Worm (Caenorhabditis elegans) whole organism, young adult: Measurements from ENCODE around the gene tkr-3.
A peak's percentile ranks its signal among the peaks of the same experiment; 100 is the strongest.

Experiments used
- B0019.2 ChIP-seq: fragments of 200-800 bp; sonication (Bioruptor generic); conservative IDR thresholded peaks from 2 replicates; pipeline ENCODE4 v1.3.6; 2022; ENCODE audit warnings: missing genetic modification reagents, missing genetic modification characterization, missing compliant biosample characterization
- C17E4.6 ChIP-seq: fragments of 200-800 bp; sonication (Bioruptor generic); IDR thresholded peaks from 2 replicates; pipeline ENCODE4 v1.3.6; 2022; ENCODE audit warnings: missing genetic modification reagents, missing genetic modification characterization, missing compliant biosample characterization
- D2030.7 ChIP-seq: fragments of 200-800 bp; sonication (Bioruptor generic); IDR thresholded peaks from 2 replicates; pipeline ENCODE4 v1.3.6; 2022; ENCODE audit warnings: missing genetic modification reagents, missing genetic modification characterization, missing compliant biosample characterization
- F23B12.7 ChIP-seq: sonication (generic microtip); optimal IDR thresholded peaks from 2 replicates; lab custom pipeline; 2017; ENCODE audit warnings: missing genetic modification characterization, mild to moderate bottlenecking, missing compliant biosample characterization, antibody characterized with exemption, moderate library complexity; ENCODE audit not compliant: insufficient read depth
- F33H1.4 ChIP-seq: fragments of 200-800 bp; sonication (Bioruptor generic); IDR thresholded peaks from 2 replicates; pipeline ENCODE4 v1.3.6; 2022; ENCODE audit warnings: missing genetic modification reagents, missing genetic modification characterization, missing compliant biosample characterization
- F37B4.10 ChIP-seq: fragments of 200-800 bp; sonication (Bioruptor generic); IDR thresholded peaks from 2 replicates; pipeline ENCODE4 v1.3.6; 2022; ENCODE audit warnings: missing genetic modification characterization, missing compliant biosample characterization
- F39B2.1 ChIP-seq: fragments of 200-800 bp; sonication (Bioruptor generic); IDR thresholded peaks from 2 replicates; pipeline ENCODE4 v1.3.6; 2022; ENCODE audit warnings: missing genetic modification reagents, missing genetic modification characterization, missing compliant biosample characterization
- K11D2.4 ChIP-seq: fragments of 200-800 bp; sonication (Bioruptor generic); IDR thresholded peaks from 2 replicates; pipeline ENCODE4 v1.3.6; 2022; ENCODE audit warnings: missing genetic modification reagents, missing genetic modification characterization, missing compliant biosample characterization
- T26A5.8 ChIP-seq: sonication (generic microtip); optimal IDR thresholded peaks from 2 replicates; lab custom pipeline; 2016; ENCODE audit warnings: missing genetic modification characterization, missing compliant biosample characterization
- aptf-2 ChIP-seq: fragments of 200-800 bp; sonication (Bioruptor generic); conservative IDR thresholded peaks from 2 replicates; pipeline ENCODE4 v1.3.6; 2022; ENCODE audit warnings: missing genetic modification reagents, missing genetic modification characterization, missing compliant biosample characterization
- attf-3 ChIP-seq: fragments of 200-800 bp; sonication (Bioruptor generic); conservative IDR thresholded peaks from 2 replicates; pipeline ENCODE4 v1.3.6; 2022; ENCODE audit warnings: missing genetic modification reagents, missing genetic modification characterization, missing compliant biosample characterization
- bed-1 ChIP-seq: fragments of 200-800 bp; sonication (Bioruptor generic); IDR thresholded peaks from 2 replicates; pipeline ENCODE4 v1.3.6; 2022; ENCODE audit warnings: missing genetic modification reagents, missing genetic modification characterization, missing compliant biosample characterization
- bed-2 ChIP-seq: fragments of 200-800 bp; sonication (Bioruptor generic); IDR thresholded peaks from 2 replicates; pipeline ENCODE4 v1.3.6; 2022; ENCODE audit warnings: missing genetic modification reagents, missing genetic modification characterization, missing compliant biosample characterization
- ccch-3 ChIP-seq: fragments of 200-800 bp; sonication (Bioruptor generic); optimal IDR thresholded peaks from 2 replicates; lab custom pipeline; 2018; ENCODE audit warnings: mild to moderate bottlenecking, missing genetic modification characterization, missing compliant biosample characterization
- ceh-91 ChIP-seq: fragments of 200-800 bp; sonication (Bioruptor generic); IDR thresholded peaks from 2 replicates; pipeline ENCODE4 v1.3.6; 2022; ENCODE audit warnings: missing genetic modification reagents, missing genetic modification characterization, missing compliant biosample characterization
- chd-7 ChIP-seq: sonication (generic microtip); optimal IDR thresholded peaks from 2 replicates; lab custom pipeline; 2016; ENCODE audit warnings: mild to moderate bottlenecking, missing genetic modification characterization, moderate library complexity, missing compliant biosample characterization
- dox-1 ChIP-seq: fragments of 200-800 bp; sonication (Bioruptor generic); IDR thresholded peaks from 2 replicates; pipeline ENCODE4 v1.3.6; 2022; ENCODE audit warnings: missing genetic modification reagents, missing genetic modification characterization, missing compliant biosample characterization
- egrh-3 ChIP-seq: fragments of 200-800 bp; sonication (Bioruptor generic); IDR thresholded peaks from 2 replicates; pipeline ENCODE4 v1.3.6; 2022; ENCODE audit warnings: missing genetic modification reagents, missing genetic modification characterization, missing compliant biosample characterization
- ets-4 ChIP-seq: fragments of 200-800 bp; sonication (Bioruptor generic); optimal IDR thresholded peaks from 2 replicates; lab custom pipeline; 2018; ENCODE audit warnings: mild to moderate bottlenecking, missing genetic modification characterization, missing compliant biosample characterization
- gei-17 ChIP-seq: fragments of 200-800 bp; sonication (Bioruptor generic); optimal IDR thresholded peaks from 2 replicates; lab custom pipeline; 2018; ENCODE audit warnings: mild to moderate bottlenecking, missing genetic modification characterization, missing compliant biosample characterization
- hlh-12 ChIP-seq: sonication (generic microtip); optimal IDR thresholded peaks from 2 replicates; lab custom pipeline; 2016; ENCODE audit warnings: missing genetic modification characterization, missing compliant biosample characterization
- hlh-26 ChIP-seq: fragments of 200-800 bp; sonication (Bioruptor generic); conservative IDR thresholded peaks from 2 replicates; pipeline ENCODE4 v1.3.6; 2022; ENCODE audit warnings: missing genetic modification reagents, missing genetic modification characterization, missing compliant biosample characterization
- lag-1 ChIP-seq: fragments of 200-800 bp; sonication (Bioruptor generic); IDR thresholded peaks from 2 replicates; pipeline ENCODE4 v1.3.6; 2022; ENCODE audit warnings: missing genetic modification reagents, missing genetic modification characterization, missing compliant biosample characterization
- let-526 ChIP-seq: fragments of 200-800 bp; sonication (Bioruptor generic); IDR thresholded peaks from 2 replicates; pipeline ENCODE4 v1.3.6; 2022; ENCODE audit warnings: missing genetic modification reagents, missing genetic modification characterization, missing compliant biosample characterization
- let-607 ChIP-seq, 2 experiments: fragments of 200-800 bp in 1 of 2; sonication (Bioruptor generic) in 1 of 2; sonication (generic microtip) in 1 of 2; optimal IDR thresholded peaks; 2 replicates each; lab custom pipeline; 2016 to 2018; ENCODE audit warnings: mild to moderate bottlenecking in 2 of 2, missing compliant biosample characterization in 2 of 2, missing genetic modification characterization in 2 of 2, moderate library complexity in 2 of 2, missing genotype in 1 of 2
- lin-35 ChIP-seq, 3 experiments: fragments of 150-350 bp in 2 of 3; sonication (generic microtip) in 1 of 3; optimal IDR thresholded peaks; 2 replicates each; lab custom pipeline; 2014 to 2018; ENCODE audit warnings: missing biosample characterization in 3 of 3, missing genetic modification characterization in 3 of 3, missing genetic modification reagents in 3 of 3
- lsy-27 ChIP-seq: sonication (generic microtip); optimal IDR thresholded peaks from 2 replicates; lab custom pipeline; 2017; ENCODE audit warnings: missing genetic modification characterization, mild to moderate bottlenecking, missing compliant biosample characterization, antibody characterized with exemption, missing genotype, borderline replicate concordance; ENCODE audit not compliant: insufficient read depth
- madf-10 ChIP-seq: sonication (generic microtip); optimal IDR thresholded peaks from 2 replicates; lab custom pipeline; 2016; ENCODE audit warnings: mild to moderate bottlenecking, missing genetic modification characterization, missing compliant biosample characterization
- madf-6 ChIP-seq: fragments of 200-800 bp; sonication (Bioruptor generic); IDR thresholded peaks from 2 replicates; pipeline ENCODE4 v1.3.6; 2022; ENCODE audit warnings: missing genetic modification reagents, missing genetic modification characterization, missing compliant biosample characterization
- madf-8 ChIP-seq: fragments of 200-800 bp; sonication (Bioruptor generic); conservative IDR thresholded peaks from 2 replicates; pipeline ENCODE4 v1.3.6; 2022; ENCODE audit warnings: missing genetic modification reagents, missing genetic modification characterization, missing compliant biosample characterization
- mel-28 ChIP-seq: sonication (generic microtip); optimal IDR thresholded peaks from 2 replicates; lab custom pipeline; 2016; ENCODE audit warnings: borderline replicate concordance, mild to moderate bottlenecking, missing genetic modification characterization, missing compliant biosample characterization
- nfyb-1 ChIP-seq: fragments of 200-800 bp; sonication (Bioruptor generic); IDR thresholded peaks from 2 replicates; pipeline ENCODE4 v1.3.6; 2022; ENCODE audit warnings: missing genetic modification reagents, missing genetic modification characterization, missing compliant biosample characterization
- nhr-120 ChIP-seq: fragments of 200-800 bp; sonication (Bioruptor generic); IDR thresholded peaks from 2 replicates; pipeline ENCODE4 v1.3.6; 2022; ENCODE audit warnings: missing genetic modification characterization, missing compliant biosample characterization
- nhr-27 ChIP-seq: fragments of 200-800 bp; sonication (Bioruptor generic); optimal IDR thresholded peaks from 2 replicates; lab custom pipeline; 2018; ENCODE audit warnings: mild to moderate bottlenecking, missing genetic modification characterization, moderate library complexity, missing compliant biosample characterization
- nhr-90 ChIP-seq: sonication (generic microtip); optimal IDR thresholded peaks from 2 replicates; lab custom pipeline; 2016; ENCODE audit warnings: missing genotype, mild to moderate bottlenecking, missing genetic modification characterization, missing compliant biosample characterization
- rcor-1 ChIP-seq: fragments of 200-800 bp; sonication (Bioruptor generic); IDR thresholded peaks from 2 replicates; pipeline ENCODE4 v1.3.6; 2022; ENCODE audit warnings: missing genetic modification reagents, missing genetic modification characterization, missing compliant biosample characterization
- rec-8 ChIP-seq, 2 experiments: sonication (generic microtip); optimal IDR thresholded peaks; 2 replicates each; lab custom pipeline; 2016; ENCODE audit warnings: mild to moderate bottlenecking in 2 of 2, missing genetic modification characterization in 2 of 2, missing genetic modification reagents in 2 of 2, missing genotype in 2 of 2, missing biosample characterization in 1 of 2, missing compliant biosample characterization in 1 of 2, moderate library complexity in 1 of 2
- rpc-1 ChIP-seq, 2 experiments: fragments of 150-350 bp in 1 of 2; sonication (generic microtip) in 1 of 2; optimal IDR thresholded peaks; 2 replicates each; lab custom pipeline; 2014 to 2018; ENCODE audit warnings: missing biosample characterization in 1 of 2, missing genetic modification characterization in 1 of 2, missing genetic modification reagents in 1 of 2, missing genotype in 1 of 2
- sdz-38 ChIP-seq: sonication (generic microtip); optimal IDR thresholded peaks from 2 replicates; lab custom pipeline; 2016; ENCODE audit warnings: missing genotype, missing genetic modification characterization, missing compliant biosample characterization
- snpc-1.3 ChIP-seq: sonication (generic microtip); optimal IDR thresholded peaks from 2 replicates; lab custom pipeline; 2017; ENCODE audit warnings: missing genetic modification characterization, mild to moderate bottlenecking, missing compliant biosample characterization, antibody characterized with exemption, moderate library complexity, missing genotype, missing genetic modification reagents; ENCODE audit not compliant: insufficient read depth
- snpc-4 ChIP-seq, 5 experiments: fragments of 150-350 bp in 1 of 5; sonication (generic microtip) in 4 of 5; optimal IDR thresholded peaks; 2 replicates each; lab custom pipeline; 2014 to 2018; ENCODE audit warnings: missing genetic modification characterization in 5 of 5, missing biosample characterization in 3 of 5, antibody characterized with exemption in 2 of 5, mild to moderate bottlenecking in 2 of 5, missing compliant biosample characterization in 2 of 5, missing genotype in 2 of 5, moderate library complexity in 2 of 5, missing genetic modification reagents in 1 of 5
- tbp1 ChIP-seq: fragments of 200-800 bp; sonication (Bioruptor generic); optimal IDR thresholded peaks from 2 replicates; lab custom pipeline; 2018; ENCODE audit warnings: mild to moderate bottlenecking, missing genetic modification characterization, missing compliant biosample characterization
- xnd-1 ChIP-seq: sonication (generic microtip); optimal IDR thresholded peaks from 2 replicates; lab custom pipeline; 2016; ENCODE audit warnings: missing genotype, missing genetic modification reagents, missing genetic modification characterization, missing compliant biosample characterization
- zfh-2 ChIP-seq: fragments of 200-800 bp; sonication (Bioruptor generic); conservative IDR thresholded peaks from 2 replicates; pipeline ENCODE4 v1.3.6; 2022; ENCODE audit warnings: missing genetic modification reagents, missing genetic modification characterization, missing compliant biosample characterization
- ztf-22 ChIP-seq: fragments of 200-800 bp; sonication (Bioruptor generic); optimal IDR thresholded peaks from 2 replicates; lab custom pipeline; 2018; ENCODE audit warnings: mild to moderate bottlenecking, missing genetic modification characterization, moderate library complexity, missing compliant biosample characterization
- ztf-25 ChIP-seq: fragments of 200-800 bp; sonication (Bioruptor generic); IDR thresholded peaks from 2 replicates; pipeline ENCODE4 v1.3.6; 2022; ENCODE audit warnings: missing genetic modification reagents, missing genetic modification characterization, missing compliant biosample characterization
- ztf-6 ChIP-seq: fragments of 200-800 bp; sonication (Bioruptor generic); IDR thresholded peaks from 2 replicates; pipeline ENCODE4 v1.3.6; 2022; ENCODE audit warnings: missing genetic modification reagents, missing genetic modification characterization, missing compliant biosample characterization

tkr-3 gene

ce11 chrIV:5063297-5063696 lies 58.6 kb downstream of the tkr-3 start:
- TF ChIP-seq nfyb-1 (GFP tag; lab: Robert Waterston, UW) (0 out of 2 replicates have a peak, but pooled peaks have one; percentile 33), sdz-38 (tag; lab: Kevin White, UChicago) (no peak), hlh-12 (no peak), ztf-22 (GFP tag; lab: Kevin White, UChicago) (no peak), rpc-1 (optimal IDR thresholded peaks at IDR 0.05; lab: Kevin White, UChicago) (no peak), rpc-1 (tag; optimal IDR thresholded peaks at IDR 0.05; lab: Kevin White, UChicago) (no peak), snpc-1.3 (tag; lab: Kevin White, UChicago) (peak; percentile 83), tbp1 (GFP tag; lab: Kevin White, UChicago) (peak; percentile 76), rec-8 (tag; optimal IDR thresholded peaks at IDR 0.05; lab: Kevin White, UChicago) (no peak), ceh-91 (GFP tag; lab: Robert Waterston, UW) (0 out of 2 replicates have a peak, but pooled peaks have one; percentile 30), egrh-3 (GFP tag; lab: Robert Waterston, UW) (no peak), rcor-1 (GFP tag; lab: Robert Waterston, UW) (peak; percentile 54; the same call in 1 of the 2 replicates), lsy-27 (tag; lab: Kevin White, UChicago) (no peak), lag-1 (GFP tag; lab: Robert Waterston, UW) (no peak), lin-35 (GFP tag; optimal IDR thresholded peaks at IDR 0.05; lab: Kevin White, UChicago) (no peak), chd-7 (tag; lab: Kevin White, UChicago) (no peak), madf-6 (GFP tag; lab: Robert Waterston, UW) (peak; percentile 63), bed-1 (GFP tag; lab: Robert Waterston, UW) (no peak), nhr-27 (tag; lab: Kevin White, UChicago) (no peak), mel-28 (no peak), bed-2 (GFP tag; lab: Robert Waterston, UW) (no peak), aptf-2 (GFP tag; lab: Robert Waterston, UW) (no peak), F37B4.10 (GFP tag; lab: Robert Waterston, UW) (no peak), T26A5.8 (tag; lab: Kevin White, UChicago) (no peak), ztf-6 (GFP tag; lab: Robert Waterston, UW) (no peak), B0019.2 (GFP tag; lab: Robert Waterston, UW) (no peak), ccch-3 (GFP tag; lab: Kevin White, UChicago) (no peak), nhr-120 (no peak), gei-17 (GFP tag; lab: Kevin White, UChicago) (no peak), xnd-1 (tag; lab: Kevin White, UChicago) (no peak), F39B2.1 (GFP tag; lab: Robert Waterston, UW) (peak; percentile 47; the same call in 1 of the 2 replicates), dox-1 (GFP tag; lab: Robert Waterston, UW) (no peak; the same call in none of the 2 replicates), zfh-2 (GFP tag; lab: Robert Waterston, UW) (no peak), ets-4 (GFP tag; lab: Kevin White, UChicago) (no peak), K11D2.4 (GFP tag; lab: Robert Waterston, UW) (no peak), attf-3 (GFP tag; lab: Robert Waterston, UW) (no peak), snpc-4 (GFP tag; optimal IDR thresholded peaks at IDR 0.05; lab: Kevin White, UChicago) (peak; percentile 94), snpc-4 (tag; optimal IDR thresholded peaks at IDR 0.05; lab: Kevin White, UChicago) (peak; percentile 95 to 98 (median 96)), nhr-90 (tag; lab: Kevin White, UChicago) (no peak), C17E4.6 (no peak), hlh-26 (GFP tag; lab: Robert Waterston, UW) (no peak), D2030.7 (GFP tag; lab: Robert Waterston, UW) (peak; percentile 87), madf-8 (GFP tag; lab: Robert Waterston, UW) (no peak), let-607 (tag; optimal IDR thresholded peaks at IDR 0.05; lab: Kevin White, UChicago) (no peak), ztf-25 (no peak), madf-10 (tag; lab: Kevin White, UChicago) (no peak), let-526 (GFP tag; lab: Robert Waterston, UW) (no peak), F33H1.4 (peak; percentile 38), F23B12.7 (tag; lab: Kevin White, UChicago) (peak; percentile 34)
